Worm (Caenorhabditis elegans): ENCODE measurements around the gene gln-1.

gln-1 gene

ce11 chrX:6050849-6051248, 7.2 kb upstream of the gln-1 start (continued):
- TF ChIP-seq irx-1 (tag; optimal IDR thresholded peaks at IDR 0.05) (no peak), lsy-2 (tag; optimal IDR thresholded peaks at IDR 0.05) (no peak), egl-27 (tag; optimal IDR thresholded peaks at IDR 0.05) (no peak), vab-15 (tag; optimal IDR thresholded peaks at IDR 0.05) (no peak), isw-1 (GFP tag; IDR thresholded peaks at IDR 0.05) (no peak), snu-23 (GFP tag; optimal IDR thresholded peaks at IDR 0.05) (peak; percentile 14), swsn-7 (tag; optimal IDR thresholded peaks at IDR 0.05) (no peak), unc-30 (tag; optimal IDR thresholded peaks at IDR 0.05) (no peak), mep-1 (tag; optimal IDR thresholded peaks at IDR 0.05) (no peak), nhr-20 (tag; optimal IDR thresholded peaks at IDR 0.05) (peak; percentile 24), nhr-77 (tag; optimal IDR thresholded peaks at IDR 0.05) (no peak), tlp-1 (tag; optimal IDR thresholded peaks at IDR 0.05) (no peak), zip-4 (GFP tag; optimal IDR thresholded peaks at IDR 0.05) (no peak), fkh-4 (tag; optimal IDR thresholded peaks at IDR 0.05; ENCODE audit: borderline replicate concordance) (no peak), unc-98 (GFP tag; IDR thresholded peaks at IDR 0.05) (no peak), nhr-28 (tag; optimal IDR thresholded peaks at IDR 0.05) (no peak), C04F5.9 (tag; optimal IDR thresholded peaks at IDR 0.05) (no peak), nhr-11 (tag; optimal IDR thresholded peaks at IDR 0.05) (no peak), unc-62 (GFP tag; optimal IDR thresholded peaks at IDR 0.05) (no peak), nhr-76 (tag; optimal IDR thresholded peaks at IDR 0.05) (no peak), dpl-1 (GFP tag; optimal IDR thresholded peaks at IDR 0.05) (no peak), hpl-2 (GFP tag; optimal IDR thresholded peaks at IDR 0.05) (no peak), pax-3 (tag; optimal IDR thresholded peaks at IDR 0.05) (no peak), hlh-4 (tag; optimal IDR thresholded peaks at IDR 0.05) (no peak), efl-1 (optimal IDR thresholded peaks at IDR 0.05) (no peak), efl-1 (GFP tag; optimal IDR thresholded peaks at IDR 0.05 in 1 of 2) (no peak), ceh-82 (tag; optimal IDR thresholded peaks at IDR 0.05) (no peak), nhr-90 (tag; optimal IDR thresholded peaks at IDR 0.05; ENCODE audit: poor library complexity) (no peak), aly-2 (tag; optimal IDR thresholded peaks at IDR 0.05) (no peak), ets-5 (GFP tag; IDR thresholded peaks at IDR 0.05) (no peak), unc-130 (tag; optimal IDR thresholded peaks at IDR 0.05) (peak; percentile 29), blmp-1 (tag; optimal IDR thresholded peaks at IDR 0.05) (peak; percentile 96), dsc-1 (tag; optimal IDR thresholded peaks at IDR 0.05) (no peak), grh-1 (GFP tag; IDR thresholded peaks at IDR 0.05) (peak; percentile 47), sup-37 (GFP tag; optimal IDR thresholded peaks at IDR 0.05) (no peak), F16B12.6 (tag; optimal IDR thresholded peaks at IDR 0.05) (no peak), ceh-8 (GFP tag; optimal IDR thresholded peaks at IDR 0.05) (no peak), nhr-237 (tag; optimal IDR thresholded peaks at IDR 0.05) (no peak), skn-1 (tag; optimal IDR thresholded peaks at IDR 0.05) (no peak), sptf-1 (tag; optimal IDR thresholded peaks at IDR 0.05) (no peak), tbx-2 (tag; optimal IDR thresholded peaks at IDR 0.05) (peak; percentile 6), fkh-10 (GFP tag; optimal IDR thresholded peaks at IDR 0.05) (no peak)

- peak; percentile 2 for TF ChIP-seq unc-130 (tag; optimal IDR thresholded peaks at IDR 0.05)
- TF ChIP-seq tbx-2 (tag; optimal IDR thresholded peaks at IDR 0.05), result no peak
- peak; percentile 32 for TF ChIP-seq mep-1 (tag; optimal IDR thresholded peaks at IDR 0.05)
- TF ChIP-seq xbp-1 (tag; optimal IDR thresholded peaks at IDR 0.05), result peak; percentile 56
- peak in 1 of 2 experiments; percentile 22 for TF ChIP-seq efl-1 (optimal IDR thresholded peaks at IDR 0.05)
- peak; percentile 55 to 60 for TF ChIP-seq efl-1 (GFP tag; optimal IDR thresholded peaks at IDR 0.05 in 1 of 2)
- TF ChIP-seq snu-23 (GFP tag; optimal IDR thresholded peaks at IDR 0.05), result peak; percentile 42
- TF ChIP-seq nhr-20 (tag; optimal IDR thresholded peaks at IDR 0.05), result peak; percentile 23
- TF ChIP-seq C16A3.4 (tag; optimal IDR thresholded peaks at IDR 0.05), result no peak
- no peak for TF ChIP-seq lin-13 (GFP tag; optimal IDR thresholded peaks at IDR 0.05)
- no peak for TF ChIP-seq pqm-1 (tag; optimal IDR thresholded peaks at IDR 0.05)
- TF ChIP-seq nhr-12 (tag; optimal IDR thresholded peaks at IDR 0.05), result no peak
- peak in 2 of 3 experiments; percentile 3 to 23 for TF ChIP-seq dpl-1 (GFP tag; optimal IDR thresholded peaks at IDR 0.05)
- TF ChIP-seq ztf-11 (tag; optimal IDR thresholded peaks at IDR 0.05), result no peak
- no peak for TF ChIP-seq skn-1 (tag; optimal IDR thresholded peaks at IDR 0.05)
- TF ChIP-seq grh-1 (GFP tag; IDR thresholded peaks at IDR 0.05), result no peak
- no peak for TF ChIP-seq mef-2 (tag; optimal IDR thresholded peaks at IDR 0.05)
- TF ChIP-seq dsc-1 (tag; optimal IDR thresholded peaks at IDR 0.05), result peak; percentile 20
- no peak for TF ChIP-seq zip-4 (GFP tag; optimal IDR thresholded peaks at IDR 0.05)
- TF ChIP-seq F16B12.6 (tag; optimal IDR thresholded peaks at IDR 0.05), result peak; percentile 85
- peak; percentile 7 to 22 for TF ChIP-seq lin-35 (GFP tag; optimal IDR thresholded peaks at IDR 0.05)
- TF ChIP-seq ceh-82 (tag; optimal IDR thresholded peaks at IDR 0.05), result peak in 1 of 3 experiments; percentile 29
- TF ChIP-seq nhr-85 (tag), result peak; percentile 12
- TF ChIP-seq elt-2 (tag; optimal IDR thresholded peaks at IDR 0.05), result no peak
- peak; percentile 16 for TF ChIP-seq vab-15 (tag; optimal IDR thresholded peaks at IDR 0.05)
- TF ChIP-seq rnt-1 (tag; optimal IDR thresholded peaks at IDR 0.05), result peak; percentile 7
Observed at ce11 chrX:6052744-6053143, 5.3 kb upstream of the gln-1 start, which contains the start of gene C45B2.6. Gene C45B2.6, plus strand, starts transcription at chrX:6052879.
